Worm (Caenorhabditis elegans) whole organism, L2 larva: ENCODE measurements around the gene F54C4.4.
A peak's percentile ranks its signal among the peaks of the same experiment; 100 is the strongest.

Experiments used
- C34F6.9 ChIP-seq: fragments of 150-350 bp; optimal IDR thresholded peaks from 2 replicates; lab custom pipeline; 2014; ENCODE audit warnings: missing biosample characterization, missing genetic modification characterization
- F13H6.1 ChIP-seq: sonication (generic microtip); optimal IDR thresholded peaks from 2 replicates; lab custom pipeline; 2016; ENCODE audit warnings: missing genetic modification characterization, missing compliant biosample characterization
- R02D3.7 ChIP-seq: fragments of 150-350 bp; optimal IDR thresholded peaks from 2 replicates; lab custom pipeline; 2014; ENCODE audit warnings: missing biosample characterization, missing genetic modification characterization
- Y55F3AM.14 ChIP-seq: fragments of 200-800 bp; sonication (Bioruptor generic); optimal IDR thresholded peaks from 2 replicates; lab custom pipeline; 2018; ENCODE audit warnings: mild to moderate bottlenecking, missing genetic modification characterization, missing compliant biosample characterization
- ZK546.5 ChIP-seq: sonication (generic microtip); optimal IDR thresholded peaks from 2 replicates; lab custom pipeline; 2017; ENCODE audit warnings: missing biosample characterization, missing genetic modification characterization
- alr-1 ChIP-seq: fragments of 150-350 bp; optimal IDR thresholded peaks from 2 replicates; lab custom pipeline; 2014; ENCODE audit warnings: missing biosample characterization, missing genetic modification characterization
- aly-2 ChIP-seq: fragments of 150-350 bp; optimal IDR thresholded peaks from 2 replicates; lab custom pipeline; 2014; ENCODE audit warnings: missing biosample characterization, missing genetic modification characterization
- ama-1 ChIP-seq: fragments of 150-350 bp; optimal IDR thresholded peaks from 2 replicates; lab custom pipeline; 2018; ENCODE audit warnings: inconsistent platforms
- blmp-1 ChIP-seq: sonication (generic microtip); optimal IDR thresholded peaks from 2 replicates; lab custom pipeline; 2017; ENCODE audit warnings: missing genetic modification characterization, mild to moderate bottlenecking, missing compliant biosample characterization, antibody characterized with exemption, moderate library complexity; ENCODE audit not compliant: insufficient read depth
- ceh-16 ChIP-seq: fragments of 150-350 bp; optimal IDR thresholded peaks from 2 replicates; lab custom pipeline; 2014; ENCODE audit warnings: missing biosample characterization, missing genetic modification characterization
- ceh-82 ChIP-seq: fragments of 150-350 bp; optimal IDR thresholded peaks from 2 replicates; lab custom pipeline; 2014; ENCODE audit warnings: missing biosample characterization, missing genetic modification characterization
- crh-2 ChIP-seq: sonication (generic microtip); optimal IDR thresholded peaks from 2 replicates; lab custom pipeline; 2017; ENCODE audit warnings: missing biosample characterization, missing genetic modification characterization
- dmd-4 ChIP-seq: sonication (generic microtip); optimal IDR thresholded peaks from 2 replicates; lab custom pipeline; 2017; ENCODE audit warnings: missing biosample characterization, missing genetic modification characterization
- egl-27 ChIP-seq: sonication (generic microtip); optimal IDR thresholded peaks from 3 replicates; lab custom pipeline; 2017; ENCODE audit warnings: missing biosample characterization, missing genetic modification reagents, missing genetic modification characterization
- fos-1 ChIP-seq: fragments of 150-350 bp; optimal IDR thresholded peaks from 2 replicates; lab custom pipeline; 2014; ENCODE audit warnings: missing biosample characterization, missing genetic modification characterization
- gmeb-1 ChIP-seq: fragments of 150-350 bp; optimal IDR thresholded peaks from 2 replicates; lab custom pipeline; 2014; ENCODE audit warnings: missing biosample characterization, missing genetic modification characterization
- lin-11 ChIP-seq: fragments of 150-350 bp; sonication (generic microtip); optimal IDR thresholded peaks from 2 replicates; lab custom pipeline; 2014; ENCODE audit warnings: missing biosample characterization, missing genetic modification characterization, inconsistent platforms, mixed read lengths
- lin-13 ChIP-seq: fragments of 150-350 bp; optimal IDR thresholded peaks from 2 replicates; lab custom pipeline; 2014; ENCODE audit warnings: missing biosample characterization, missing genetic modification reagents, missing genetic modification characterization
- lin-39 ChIP-seq: fragments of 150-350 bp; optimal IDR thresholded peaks from 2 replicates; lab custom pipeline; 2014; ENCODE audit warnings: missing biosample characterization, missing genetic modification reagents, missing genetic modification characterization
- lsy-2 ChIP-seq, 2 experiments: fragments of 150-350 bp in 1 of 2; sonication (generic microtip) in 1 of 2; optimal IDR thresholded peaks; 2 replicates each; lab custom pipeline; 2014 to 2017; ENCODE audit warnings: missing biosample characterization in 2 of 2, missing genetic modification characterization in 2 of 2
- mab-5 ChIP-seq: fragments of 150-350 bp; optimal IDR thresholded peaks from 2 replicates; lab custom pipeline; 2014; ENCODE audit warnings: missing biosample characterization, missing genetic modification characterization
- mbf-1 ChIP-seq: sonication (generic microtip); optimal IDR thresholded peaks from 2 replicates; lab custom pipeline; 2017; ENCODE audit warnings: missing biosample characterization, missing genetic modification characterization
- mdl-1 ChIP-seq, 2 experiments: fragments of 150-350 bp in 1 of 2; sonication (generic microtip) in 1 of 2; optimal IDR thresholded peaks; 2 replicates each; lab custom pipeline; 2017; ENCODE audit warnings: missing biosample characterization in 2 of 2, missing genetic modification characterization in 2 of 2
- nhr-10 ChIP-seq: sonication (generic microtip); optimal IDR thresholded peaks from 2 replicates; lab custom pipeline; 2017; ENCODE audit warnings: missing biosample characterization, missing genetic modification characterization
- nhr-11 ChIP-seq: fragments of 150-350 bp; optimal IDR thresholded peaks from 2 replicates; lab custom pipeline; 2014; ENCODE audit warnings: missing biosample characterization, missing genetic modification characterization
- nhr-12 ChIP-seq: fragments of 150-350 bp; optimal IDR thresholded peaks from 2 replicates; lab custom pipeline; 2014; ENCODE audit warnings: missing biosample characterization, missing genetic modification characterization
- nhr-129 ChIP-seq: fragments of 150-350 bp; optimal IDR thresholded peaks from 2 replicates; lab custom pipeline; 2014; ENCODE audit warnings: missing biosample characterization, missing genetic modification characterization
- nhr-21 ChIP-seq: fragments of 150-350 bp; optimal IDR thresholded peaks from 2 replicates; lab custom pipeline; 2014; ENCODE audit warnings: missing biosample characterization, missing genetic modification characterization
- nhr-23 ChIP-seq: fragments of 150-350 bp; optimal IDR thresholded peaks from 2 replicates; lab custom pipeline; 2014; ENCODE audit warnings: missing biosample characterization, missing genetic modification reagents, missing genetic modification characterization
- nhr-237 ChIP-seq: fragments of 150-350 bp; optimal IDR thresholded peaks from 2 replicates; lab custom pipeline; 2014; ENCODE audit warnings: missing biosample characterization, missing genetic modification characterization
- nhr-25 ChIP-seq: fragments of 150-350 bp; sonication (generic microtip); optimal IDR thresholded peaks from 3 replicates; lab custom pipeline; 2014; ENCODE audit warnings: missing biosample characterization, missing genetic modification characterization
- nhr-6 ChIP-seq: fragments of 150-350 bp; optimal IDR thresholded peaks from 2 replicates; lab custom pipeline; 2014; ENCODE audit warnings: missing biosample characterization, missing genetic modification characterization
- peb-1 ChIP-seq: fragments of 150-350 bp; optimal IDR thresholded peaks from 2 replicates; lab custom pipeline; 2014; ENCODE audit warnings: missing biosample characterization, missing genetic modification characterization
- sem-4 ChIP-seq: fragments of 150-350 bp; optimal IDR thresholded peaks from 2 replicates; lab custom pipeline; 2014; ENCODE audit warnings: missing biosample characterization, missing genetic modification reagents, missing genetic modification characterization
- sma-3 ChIP-seq: sonication (generic microtip); optimal IDR thresholded peaks from 2 replicates; lab custom pipeline; 2016; ENCODE audit warnings: missing genetic modification reagents, missing genetic modification characterization, missing compliant biosample characterization
- sma-9 ChIP-seq, 2 experiments: fragments of 150-350 bp in 1 of 2; sonication (generic microtip) in 1 of 2; optimal IDR thresholded peaks; 2 replicates each; lab custom pipeline; 2014 to 2016; ENCODE audit warnings: missing genetic modification characterization in 2 of 2, mild to moderate bottlenecking in 1 of 2, missing biosample characterization in 1 of 2, missing compliant biosample characterization in 1 of 2, missing genetic modification reagents in 1 of 2, moderate library complexity in 1 of 2
- unc-39 ChIP-seq: fragments of 150-350 bp; optimal IDR thresholded peaks from 2 replicates; lab custom pipeline; 2014; ENCODE audit warnings: missing biosample characterization, missing genetic modification characterization
- unc-55 ChIP-seq: fragments of 150-350 bp; sonication (generic microtip); optimal IDR thresholded peaks from 3 replicates; lab custom pipeline; 2014; ENCODE audit warnings: missing biosample characterization, missing genetic modification reagents, missing genetic modification characterization
- unc-62 ChIP-seq: fragments of 150-350 bp; optimal IDR thresholded peaks from 2 replicates; lab custom pipeline; 2014; ENCODE audit warnings: missing biosample characterization, missing genetic modification reagents, missing genetic modification characterization
- zag-1 ChIP-seq: fragments of 150-350 bp; optimal IDR thresholded peaks from 2 replicates; lab custom pipeline; 2014; ENCODE audit warnings: missing biosample characterization, missing genetic modification characterization

Gene F54C4.4

DNA sequence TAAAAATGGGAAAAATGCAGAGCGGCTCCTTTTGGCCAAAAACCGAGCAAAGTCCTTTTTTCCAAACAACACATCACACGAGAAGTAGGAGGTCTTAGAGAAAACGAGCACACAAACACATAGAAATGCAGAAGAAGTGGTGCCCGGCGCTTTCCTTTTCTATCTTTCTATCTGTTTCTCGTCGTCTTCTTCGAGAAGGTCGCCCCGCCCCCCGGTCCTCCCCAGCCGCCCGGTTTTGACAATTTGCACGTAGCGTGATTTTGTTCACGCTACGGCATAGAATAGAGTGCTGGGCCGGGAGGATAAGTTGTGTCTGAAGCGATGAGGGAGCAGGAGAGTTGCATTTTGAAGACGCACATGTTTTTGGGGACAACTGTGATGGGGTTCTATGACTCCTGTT is 20.2 kb downstream of the F54C4.4 start:
- TF ChIP-seq Y55F3AM.14 (GFP tag; lab: Kevin White, UChicago) = peak; percentile 23
- TF ChIP-seq ceh-82 (tag; lab: Kevin White, UChicago) = no peak
- no peak for TF ChIP-seq blmp-1 (tag; lab: Kevin White, UChicago)
- no peak for TF ChIP-seq alr-1 (tag; lab: Kevin White, UChicago)
- TF ChIP-seq nhr-23 = no peak
- TF ChIP-seq nhr-10 (tag; lab: Kevin White, UChicago) = no peak
- peak in 1 of 2 experiments; percentile 44 for TF ChIP-seq lsy-2 (tag; optimal IDR thresholded peaks at IDR 0.05; lab: Kevin White, UChicago)
- no peak for TF ChIP-seq peb-1 (tag; lab: Kevin White, UChicago)
- TF ChIP-seq crh-2 (tag; lab: Kevin White, UChicago) = no peak
- peak; percentile 45 for TF ChIP-seq unc-55
- peak; percentile 37 for TF ChIP-seq sma-9 (GFP tag; optimal IDR thresholded peaks at IDR 0.05; lab: Kevin White, UChicago)
- TF ChIP-seq sma-9 (tag; optimal IDR thresholded peaks at IDR 0.05; lab: Kevin White, UChicago) = no peak
- peak; percentile 20 for TF ChIP-seq lin-13 (GFP tag; lab: Kevin White, UChicago)
- TF ChIP-seq F13H6.1 (tag; lab: Kevin White, UChicago) = peak; percentile 74
- no peak for TF ChIP-seq nhr-25
- TF ChIP-seq egl-27 (tag; lab: Kevin White, UChicago) = no peak
- peak; percentile 80 for TF ChIP-seq ama-1
- TF ChIP-seq fos-1 (tag; lab: Kevin White, UChicago) = no peak
- TF ChIP-seq ceh-16 (tag; lab: Kevin White, UChicago) = no peak
- TF ChIP-seq ZK546.5 = no peak
- TF ChIP-seq unc-62 (GFP tag; lab: Kevin White, UChicago) = no peak
- TF ChIP-seq gmeb-1 (tag; lab: Kevin White, UChicago) = no peak
- no peak for TF ChIP-seq R02D3.7 (tag; lab: Kevin White, UChicago)
- no peak for TF ChIP-seq lin-39 (tag; lab: Kevin White, UChicago)
- TF ChIP-seq sem-4 (tag; lab: Kevin White, UChicago) = peak; percentile 31
- TF ChIP-seq mbf-1 (tag; lab: Kevin White, UChicago) = no peak
- TF ChIP-seq nhr-21 (tag; lab: Kevin White, UChicago) = no peak
- TF ChIP-seq unc-39 = no peak
- TF ChIP-seq mdl-1 (tag; optimal IDR thresholded peaks at IDR 0.05; lab: Kevin White, UChicago) = no peak
- TF ChIP-seq nhr-12 (tag; lab: Kevin White, UChicago) = no peak
- TF ChIP-seq zag-1 (tag; lab: Kevin White, UChicago) = no peak
- peak; percentile 74 for TF ChIP-seq nhr-129 (tag; lab: Kevin White, UChicago)
- peak; percentile 52 for TF ChIP-seq C34F6.9 (tag; lab: Kevin White, UChicago)
- TF ChIP-seq mab-5 (tag; lab: Kevin White, UChicago) = no peak
- TF ChIP-seq lin-11 (tag; lab: Kevin White, UChicago) = peak; percentile 49
- no peak for TF ChIP-seq nhr-237 (tag; lab: Kevin White, UChicago)

DNA sequence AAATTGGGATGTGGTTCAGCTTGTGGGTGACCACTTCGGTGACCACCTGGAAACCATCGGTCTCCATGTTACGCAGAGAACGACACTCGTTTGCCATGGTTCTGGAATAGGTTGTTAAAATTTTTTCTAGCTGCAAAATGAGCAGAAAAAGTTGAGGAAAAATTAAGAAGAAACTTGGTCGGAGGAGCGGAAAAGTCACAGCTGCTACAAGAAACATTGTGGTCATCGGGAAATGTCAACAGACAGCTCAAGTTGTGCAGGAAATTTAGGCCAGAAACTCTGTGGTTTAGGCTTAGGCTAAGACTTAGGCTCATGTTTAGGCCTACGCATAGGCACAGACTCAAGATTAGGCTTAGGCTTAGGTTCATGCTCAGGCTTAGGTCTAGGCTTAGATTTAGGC is 21.0 kb downstream of the F54C4.4 start, which contains the start of gene pck-1:
TSS of gene pck-1 (minus strand) at position 101 of the 400 bp plus-strand sequence.
- TF ChIP-seq R02D3.7 (tag; lab: Kevin White, UChicago) = no peak
- peak; percentile 17 for TF ChIP-seq ama-1
- TF ChIP-seq aly-2 = no peak
- TF ChIP-seq, all 48 proteins: peak for 1

DNA sequence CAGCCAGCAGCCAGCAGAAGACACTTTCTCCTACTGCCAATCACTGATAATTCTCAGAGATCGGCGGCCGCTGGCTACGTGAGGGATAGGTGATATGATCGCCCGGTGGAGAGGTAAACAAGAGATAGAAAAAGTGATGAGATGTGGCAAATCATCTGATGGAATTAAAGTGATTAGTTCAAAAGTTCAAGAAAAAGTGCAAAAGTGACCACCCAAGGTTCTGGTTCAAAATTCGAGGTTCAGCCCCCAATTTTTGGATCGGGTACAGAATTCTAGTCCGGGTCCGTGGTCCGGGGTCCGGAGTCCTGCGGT is 21.6 kb downstream of the F54C4.4 start:
- TF ChIP-seq aly-2 (no peak), mbf-1 (tag; lab: Kevin White, UChicago) (no peak), sma-3 (GFP tag; lab: Kevin White, UChicago) (no peak), nhr-11 (tag; lab: Kevin White, UChicago) (no peak), ama-1 (no peak), crh-2 (tag; lab: Kevin White, UChicago) (no peak), fos-1 (tag; lab: Kevin White, UChicago) (no peak), lin-11 (tag; lab: Kevin White, UChicago) (peak; percentile 9), nhr-23 (no peak), dmd-4 (tag; lab: Kevin White, UChicago) (no peak), C34F6.9 (tag; lab: Kevin White, UChicago) (peak; percentile 15), sma-9 (GFP tag; optimal IDR thresholded peaks at IDR 0.05; lab: Kevin White, UChicago) (peak; percentile 44), sma-9 (tag; optimal IDR thresholded peaks at IDR 0.05; lab: Kevin White, UChicago) (no peak), F13H6.1 (tag; lab: Kevin White, UChicago) (peak; percentile 54), nhr-6 (no peak), gmeb-1 (tag; lab: Kevin White, UChicago) (no peak), nhr-129 (tag; lab: Kevin White, UChicago) (peak; percentile 63), nhr-21 (tag; lab: Kevin White, UChicago) (no peak)
- TF ChIP-seq, all 48 proteins: peak for 5
